Worm (Caenorhabditis elegans) whole organism, mixed stage, embryonic: ENCODE data around the gene irld-51.

Source experiments
- ceh-83 ChIP-seq: fragments of 200-800 bp; sonication (Bioruptor generic); optimal IDR thresholded peaks from 2 replicates; lab custom pipeline; 2018; ENCODE audit warnings: mild to moderate bottlenecking, missing genetic modification characterization, missing compliant biosample characterization
- ces-1 ChIP-seq: fragments of 150-350 bp; optimal IDR thresholded peaks from 2 replicates; lab custom pipeline; 2014; ENCODE audit warnings: missing biosample characterization, missing genetic modification reagents, missing genetic modification characterization
- nhr-12 ChIP-seq: fragments of 150-350 bp; optimal IDR thresholded peaks from 2 replicates; lab custom pipeline; 2014; ENCODE audit warnings: missing biosample characterization, missing genetic modification characterization
- unc-39 ChIP-seq: fragments of 150-350 bp; optimal IDR thresholded peaks from 2 replicates; lab custom pipeline; 2014; ENCODE audit warnings: missing biosample characterization, missing genetic modification characterization

DNA sequence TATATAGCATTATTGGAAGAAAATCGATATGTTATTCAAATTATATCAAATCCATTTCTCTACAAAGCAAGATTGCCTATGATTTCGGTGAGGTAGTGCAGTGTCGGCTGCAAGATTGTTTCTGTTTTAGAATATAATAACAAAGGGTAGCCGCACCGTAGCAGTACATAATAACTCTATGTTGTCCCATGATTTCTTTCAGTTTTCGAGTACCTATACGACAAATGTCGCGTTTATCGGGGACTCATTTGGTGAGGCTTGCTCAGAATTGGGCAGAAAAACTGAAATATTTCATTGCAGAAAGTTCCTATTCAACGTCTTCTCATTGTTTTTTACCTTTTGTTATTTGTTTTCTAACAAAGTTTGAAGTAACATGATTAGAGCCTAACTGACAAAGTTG, 6.1 kb downstream of the irld-51 start, which contains the start of gene srw-79:
- no peak for TF ChIP-seq nhr-12 (tag; lab: Kevin White, UChicago)
- no peak for TF ChIP-seq ceh-83 (GFP tag; lab: Kevin White, UChicago)
- no peak for TF ChIP-seq ces-1
- TF ChIP-seq unc-39 (tag; lab: Kevin White, UChicago): no peak
